Fruit fly (Drosophila melanogaster) whole organism, wandering third instar larva: ENCODE measurements around the gene otu.

Experiments used
- CG32264 ChIP-seq: fragments of 200-800 bp; sonication (Bioruptor generic); optimal IDR thresholded peaks from 2 replicates; lab custom pipeline; 2016; ENCODE audit warnings: missing biosample characterization, missing genetic modification characterization
- Dfd ChIP-seq: fragments of >200 bp; optimal IDR thresholded peaks from 2 replicates; lab custom pipeline; 2017; ENCODE audit warnings: missing biosample characterization, missing genetic modification characterization
- br ChIP-seq: fragments of 200-800 bp; sonication (Bioruptor generic); optimal IDR thresholded peaks from 2 replicates; lab custom pipeline; 2016; ENCODE audit warnings: missing biosample characterization, missing genetic modification characterization
- foxo ChIP-seq, 2 experiments: fragments of 200-800 bp; sonication (Bioruptor generic); optimal IDR thresholded peaks; 2 replicates in 1 of 2; 3 replicates in 1 of 2; lab custom pipeline; 2016 to 2017; ENCODE audit warnings: missing biosample characterization in 2 of 2, missing genetic modification characterization in 2 of 2
- fru ChIP-seq: fragments of 200-800 bp; sonication (Bioruptor generic); optimal IDR thresholded peaks from 3 replicates; lab custom pipeline; 2016; ENCODE audit warnings: missing biosample characterization, mild to moderate bottlenecking, missing genetic modification characterization
- h ChIP-seq: fragments of 200-800 bp; sonication (Bioruptor generic); optimal IDR thresholded peaks from 3 replicates; lab custom pipeline; 2016; ENCODE audit warnings: missing biosample characterization, mild to moderate bottlenecking, missing genetic modification characterization
- pan ChIP-seq: fragments of >200 bp; optimal IDR thresholded peaks from 2 replicates; lab custom pipeline; 2017
- psq ChIP-seq: fragments of 200-800 bp; sonication (Bioruptor generic); optimal IDR thresholded peaks from 3 replicates; lab custom pipeline; 2017; ENCODE audit warnings: missing biosample characterization, mild to moderate bottlenecking, missing genetic modification characterization, moderate library complexity
- usp ChIP-seq: fragments of >200 bp; optimal IDR thresholded peaks from 2 replicates; lab custom pipeline; 2017; ENCODE audit warnings: missing biosample characterization, missing genetic modification characterization

DNA sequence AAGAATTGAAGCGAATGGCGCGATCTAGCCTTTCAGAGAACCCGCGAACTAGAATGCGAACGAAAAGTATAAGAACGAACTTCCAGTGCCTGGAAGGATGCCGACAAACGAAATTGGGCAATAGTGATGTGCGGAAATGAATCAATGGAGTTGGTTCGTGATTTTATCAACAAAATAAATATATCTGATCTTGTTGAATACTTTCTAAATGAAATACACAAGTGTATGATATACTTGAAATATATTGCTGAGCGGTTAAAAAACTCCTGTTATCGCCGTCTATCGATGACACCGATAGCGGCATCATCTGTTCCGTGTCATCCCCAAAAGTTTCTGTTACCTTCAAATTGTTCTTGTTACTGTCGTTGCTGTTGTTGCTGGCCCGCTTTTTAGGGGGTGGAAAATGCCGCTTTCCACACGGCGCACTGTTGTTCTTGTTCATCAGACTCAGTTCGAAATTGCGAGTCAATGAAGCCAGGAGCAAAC lies at the start of gene otu:
- TF ChIP-seq pan (lab: Kevin White, UChicago) = no peak
- TF ChIP-seq Dfd (GFP tag; lab: Kevin White, UChicago) = no peak
- TF ChIP-seq usp (GFP tag; lab: Kevin White, UChicago) = no peak
- TF ChIP-seq psq = no peak
- TF ChIP-seq fru (GFP tag; lab: Kevin White, UChicago) = no peak
- TF ChIP-seq CG32264 (GFP tag; lab: Kevin White, UChicago) = no peak
- no peak for TF ChIP-seq br
- TF ChIP-seq foxo (GFP tag; optimal IDR thresholded peaks at IDR 0.05; lab: Kevin White, UChicago) = no peak
- no peak for TF ChIP-seq h (GFP tag; lab: Kevin White, UChicago)
